Fruit fly (Drosophila melanogaster): Measurements from ENCODE around the gene CG33060.

The CG33060 gene

DNA sequence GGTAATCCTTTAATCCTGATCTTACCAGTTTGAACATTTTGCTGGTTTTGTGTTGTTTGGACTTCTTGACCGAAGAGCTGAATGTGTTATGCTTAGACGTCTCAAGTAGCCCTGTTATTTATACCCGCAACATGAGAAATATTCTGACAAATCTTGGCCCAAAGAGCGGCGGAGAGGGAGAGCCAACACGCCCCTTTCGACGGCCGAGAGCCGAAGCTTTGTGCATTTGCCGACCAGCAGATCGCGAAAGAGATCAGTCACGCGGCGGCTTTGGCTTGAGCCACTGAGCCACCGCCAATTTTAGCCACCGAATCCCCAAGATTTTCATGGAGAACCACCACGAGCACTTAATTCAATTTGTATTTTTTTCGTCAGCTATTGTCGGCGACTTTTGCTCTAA, 35.4 kb upstream of the CG33060 start, which contains the start of gene CG4962:
Gene CG4962, minus strand, starts transcription at position 101 of the 400 bp plus-strand sequence.
- TF ChIP-seq fru (GFP tag; optimal IDR thresholded peaks at IDR 0.05) (no peak), Dif (GFP tag; optimal IDR thresholded peaks at IDR 0.05; ENCODE audit: partially characterized antibody) (no peak), lola (GFP tag; optimal IDR thresholded peaks at IDR 0.05) (no peak), rgr (GFP tag; optimal IDR thresholded peaks at IDR 0.05) (no peak), Mio (GFP tag; optimal IDR thresholded peaks at IDR 0.05) (no peak), sage (GFP tag; optimal IDR thresholded peaks at IDR 0.05) (no peak), HLH106 (tag; optimal IDR thresholded peaks at IDR 0.05) (no peak), Hnf4 (GFP tag; optimal IDR thresholded peaks at IDR 0.05) (no peak), CrebA (GFP tag; optimal IDR thresholded peaks at IDR 0.05; ENCODE audit: borderline replicate concordance) (no peak)

DNA sequence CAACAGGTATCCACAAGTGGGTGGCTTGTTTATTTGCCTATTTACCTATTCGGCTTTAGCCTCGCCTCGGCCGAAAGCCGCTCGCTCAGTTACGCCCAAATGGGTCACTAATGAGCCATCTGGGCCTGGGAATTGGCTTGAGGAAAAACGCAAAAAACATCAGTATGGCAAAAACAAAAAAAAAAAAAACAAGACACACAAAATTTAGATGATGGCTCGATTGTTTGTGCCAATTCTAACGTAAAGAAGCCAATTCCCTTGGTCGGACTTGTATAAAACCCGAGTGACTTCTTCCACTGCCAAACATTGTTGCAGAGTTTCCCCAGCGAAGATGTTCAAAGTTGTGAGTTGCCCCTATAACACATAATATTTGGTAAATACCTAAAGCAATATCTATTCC, 29.7 kb upstream of the CG33060 start, which contains the start of gene CG4982:
Gene CG4982, plus strand, starts transcription at position 301 of the 400 bp plus-strand sequence.
- no peak for TF ChIP-seq CG9705 (GFP tag; optimal IDR thresholded peaks at IDR 0.05)
- no peak for TF ChIP-seq brk (GFP tag; optimal IDR thresholded peaks at IDR 0.05)
- TF ChIP-seq fru (GFP tag; optimal IDR thresholded peaks at IDR 0.05): no peak
- TF ChIP-seq CrebA (GFP tag; optimal IDR thresholded peaks at IDR 0.05; ENCODE audit: borderline replicate concordance): no peak
- TF ChIP-seq usp (GFP tag; optimal IDR thresholded peaks at IDR 0.05): no peak
- TF ChIP-seq foxo (GFP tag; optimal IDR thresholded peaks at IDR 0.05): no peak
- no peak for TF ChIP-seq Hr83 (GFP tag; optimal IDR thresholded peaks at IDR 0.05; ENCODE audit: poor library complexity, severe bottlenecking)
- TF ChIP-seq Hnf4 (GFP tag; optimal IDR thresholded peaks at IDR 0.05): no peak
- no peak for TF ChIP-seq rgr (GFP tag; optimal IDR thresholded peaks at IDR 0.05)

DNA sequence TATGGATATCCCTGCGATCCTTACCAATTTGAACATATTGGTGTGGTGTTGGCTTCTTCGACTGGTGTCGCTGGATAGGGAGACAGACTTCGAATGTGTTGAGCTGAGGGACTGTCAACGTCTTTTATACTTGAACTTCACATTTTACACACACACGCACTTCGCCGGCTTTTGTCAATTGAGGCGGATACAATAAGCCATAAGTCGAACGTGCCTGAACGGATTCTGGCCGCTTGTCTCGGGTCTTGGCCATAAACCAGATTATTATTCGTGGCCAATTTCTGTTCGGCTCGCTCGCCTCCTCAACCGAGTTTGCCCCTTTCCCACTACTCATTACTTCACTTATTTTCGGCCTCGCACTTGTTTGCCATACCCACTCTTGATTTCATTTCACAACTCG, 27.8 kb upstream of the CG33060 start, which contains the start of gene CG13044:
Gene CG13044, minus strand, starts transcription at position 101 of the 400 bp plus-strand sequence.
- no peak for TF ChIP-seq N (GFP tag; optimal IDR thresholded peaks at IDR 0.05)
- no peak for TF ChIP-seq CrebA (GFP tag; optimal IDR thresholded peaks at IDR 0.05; ENCODE audit: borderline replicate concordance)
- no peak for TF ChIP-seq sv (GFP tag; optimal IDR thresholded peaks at IDR 0.05)
- TF ChIP-seq Hr78 (GFP tag; optimal IDR thresholded peaks at IDR 0.05): no peak
- TF ChIP-seq dmrt93B (GFP tag; optimal IDR thresholded peaks at IDR 0.05): no peak
- TF ChIP-seq sage (GFP tag; optimal IDR thresholded peaks at IDR 0.05): no peak
- no peak for TF ChIP-seq brk (GFP tag; optimal IDR thresholded peaks at IDR 0.05)
- TF ChIP-seq jim (GFP tag; optimal IDR thresholded peaks at IDR 0.05): no peak
- TF ChIP-seq Dif (GFP tag; optimal IDR thresholded peaks at IDR 0.05; ENCODE audit: partially characterized antibody): no peak
- TF ChIP-seq br (GFP tag; optimal IDR thresholded peaks at IDR 0.05): no peak
- no peak for TF ChIP-seq Mio (GFP tag; optimal IDR thresholded peaks at IDR 0.05)
- TF ChIP-seq Hr83 (GFP tag; optimal IDR thresholded peaks at IDR 0.05; ENCODE audit: poor library complexity, severe bottlenecking): no peak
- TF ChIP-seq woc (GFP tag; optimal IDR thresholded peaks at IDR 0.05): no peak
- TF ChIP-seq Myc (optimal IDR thresholded peaks at IDR 0.05): no peak
- TF ChIP-seq CG32264 (GFP tag; optimal IDR thresholded peaks at IDR 0.05): no peak

DNA sequence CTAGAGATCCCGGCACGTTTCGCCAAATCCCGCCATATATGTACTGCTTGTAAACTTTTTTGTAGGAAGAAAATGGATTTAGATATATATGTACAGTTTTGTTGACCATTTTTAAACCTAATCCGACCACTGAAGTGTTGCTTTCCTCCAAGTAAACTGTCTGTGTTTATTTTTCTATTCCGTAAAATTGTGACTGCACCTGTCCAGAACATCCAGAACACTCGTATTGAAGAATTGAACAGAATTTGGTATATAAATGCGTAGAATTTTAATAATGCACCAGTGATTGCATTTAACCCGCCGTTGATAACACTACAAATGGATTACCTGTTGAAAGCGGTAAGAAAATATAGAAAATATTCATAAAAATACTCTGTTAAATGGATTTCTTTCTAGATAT, 26.9 kb upstream of the CG33060 start, which contains the start of gene CG43249:
Gene CG43249, plus strand, starts transcription at position 301 of the 400 bp plus-strand sequence.
- TF ChIP-seq Hr78 (GFP tag; optimal IDR thresholded peaks at IDR 0.05) (no peak), brk (GFP tag; optimal IDR thresholded peaks at IDR 0.05) (no peak), h (GFP tag; optimal IDR thresholded peaks at IDR 0.05) (no peak), GATAd (GFP tag; optimal IDR thresholded peaks at IDR 0.05) (no peak), CrebA (GFP tag; optimal IDR thresholded peaks at IDR 0.05; ENCODE audit: borderline replicate concordance) (no peak), woc (GFP tag; optimal IDR thresholded peaks at IDR 0.05) (no peak), Jra (GFP tag; optimal IDR thresholded peaks at IDR 0.05) (no peak), dl (GFP tag; optimal IDR thresholded peaks at IDR 0.05; ENCODE audit: insufficient read depth in 1 of 2, partially characterized antibody in 2 of 2) (no peak), fru (GFP tag; optimal IDR thresholded peaks at IDR 0.05) (no peak), Dfd (GFP tag; optimal IDR thresholded peaks at IDR 0.05) (no peak), N (GFP tag; optimal IDR thresholded peaks at IDR 0.05) (no peak), br (GFP tag; optimal IDR thresholded peaks at IDR 0.05) (no peak), psq (GFP tag; optimal IDR thresholded peaks at IDR 0.05) (no peak), sage (GFP tag; optimal IDR thresholded peaks at IDR 0.05) (no peak), sv (GFP tag; optimal IDR thresholded peaks at IDR 0.05) (no peak), Abd-B (GFP tag; optimal IDR thresholded peaks at IDR 0.05) (no peak), dmrt93B (GFP tag; optimal IDR thresholded peaks at IDR 0.05) (no peak)

Measured in whole organism, wandering third instar larva.